Worm (Caenorhabditis elegans): Measurements from ENCODE around the gene Y14H12B.2.
A peak's percentile ranks its signal among the peaks of the same experiment; 100 is the strongest.

Gene Y14H12B.2

DNA sequence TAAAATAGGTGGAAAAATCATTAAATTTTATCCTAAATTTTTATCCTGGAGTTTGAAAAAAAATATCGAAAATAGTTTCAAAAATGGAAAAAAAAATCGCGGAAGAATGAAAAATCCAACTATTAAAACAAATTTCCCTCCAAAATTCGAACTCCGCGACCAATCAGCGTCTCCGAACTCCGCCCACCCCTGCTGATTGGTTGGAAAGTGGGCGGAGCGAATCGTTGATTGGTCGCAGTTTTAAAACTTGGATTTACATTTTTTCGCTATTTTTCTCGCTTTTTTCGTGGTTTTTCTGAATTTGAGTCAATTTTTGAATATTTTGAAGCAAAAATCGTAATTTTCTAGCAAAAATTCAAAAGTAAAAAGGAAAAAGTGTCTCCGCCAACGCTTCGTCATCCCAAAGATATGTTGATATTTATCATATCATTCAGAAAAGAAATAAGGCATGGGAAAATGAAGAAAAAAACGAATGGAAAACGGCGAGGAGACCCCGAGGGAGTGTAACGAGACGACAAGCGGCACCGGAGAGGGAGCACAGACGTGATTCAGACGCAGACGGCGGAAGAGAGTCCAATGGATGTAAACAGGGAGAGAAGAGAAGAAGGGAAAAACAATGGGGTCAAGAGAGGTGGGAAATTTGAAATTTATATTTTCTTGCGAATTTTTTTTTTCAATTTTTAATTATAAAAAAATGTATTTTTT, 2.9 kb downstream of the Y14H12B.2 start (continued):
- TF ChIP-seq nhr-237 (tag; optimal IDR thresholded peaks at IDR 0.05) (no peak), Y105C5A.15 (GFP tag; IDR thresholded peaks at IDR 0.05) (no peak), ceh-62 (tag; optimal IDR thresholded peaks at IDR 0.05) (no peak), Y75B8A.6 (GFP tag; IDR thresholded peaks at IDR 0.05) (no peak), set-16 (GFP tag; IDR thresholded peaks at IDR 0.05) (0 out of 2 replicates have a peak, but pooled peaks have one; percentile 12), mep-1 (tag; optimal IDR thresholded peaks at IDR 0.05) (peak; percentile 62), attf-4 (tag; optimal IDR thresholded peaks at IDR 0.05) (no peak), D1046.2 (GFP tag; IDR thresholded peaks at IDR 0.05) (no peak), tag-97 (GFP tag; IDR thresholded peaks at IDR 0.05) (no peak), dmd-9 (GFP tag; IDR thresholded peaks at IDR 0.05) (no peak), lir-3 (tag; optimal IDR thresholded peaks at IDR 0.05) (no peak), nhr-76 (tag; optimal IDR thresholded peaks at IDR 0.05) (no peak), daf-19 (GFP tag; conservative IDR thresholded peaks at IDR 0.05) (no peak), F37D6.2 (tag; optimal IDR thresholded peaks at IDR 0.05) (no peak), hif-1 (tag; optimal IDR thresholded peaks at IDR 0.05) (no peak), rbr-2 (tag; optimal IDR thresholded peaks at IDR 0.05) (peak; percentile 45), ceh-32 (tag; optimal IDR thresholded peaks at IDR 0.05; ENCODE audit: poor library complexity) (no peak), unc-130 (GFP tag; optimal IDR thresholded peaks at IDR 0.05) (no peak), madf-9 (GFP tag; conservative IDR thresholded peaks at IDR 0.05) (no peak), saeg-2 (GFP tag; IDR thresholded peaks at IDR 0.05) (no peak), duxl-1 (tag; optimal IDR thresholded peaks at IDR 0.05; ENCODE audit: poor library complexity) (no peak), mes-2 (tag; optimal IDR thresholded peaks at IDR 0.05; ENCODE audit: poor library complexity, severe bottlenecking) (peak; percentile 51), lin-13 (GFP tag; optimal IDR thresholded peaks at IDR 0.05) (no peak), ceh-82 (tag; optimal IDR thresholded peaks at IDR 0.05) (no peak), hlh-30 (tag; optimal IDR thresholded peaks at IDR 0.05; ENCODE audit: insufficient read depth) (peak; percentile 89), php-3 (GFP tag; IDR thresholded peaks at IDR 0.05) (no peak), ZK546.5 (tag; optimal IDR thresholded peaks at IDR 0.05) (no peak), snpc-1.2 (GFP tag; IDR thresholded peaks at IDR 0.05) (no peak), madf-5 (GFP tag; IDR thresholded peaks at IDR 0.05) (no peak), ceh-44 (GFP tag; IDR thresholded peaks at IDR 0.05) (no peak), mxl-2 (GFP tag; conservative IDR thresholded peaks at IDR 0.05) (no peak), egl-43 (GFP tag; IDR thresholded peaks at IDR 0.05) (peak; percentile 48; the same call in 1 of the 2 replicates), egl-27 (tag; optimal IDR thresholded peaks at IDR 0.05) (no peak), arid-1 (GFP tag; conservative IDR thresholded peaks at IDR 0.05) (no peak), gei-8 (GFP tag; optimal IDR thresholded peaks at IDR 0.05) (no peak), Y48G9A.11 (GFP tag; IDR thresholded peaks at IDR 0.05) (no peak), unc-39 (tag; optimal IDR thresholded peaks at IDR 0.05) (no peak), ZK337.2 (GFP tag; IDR thresholded peaks at IDR 0.05) (no peak), daf-8 (GFP tag; IDR thresholded peaks at IDR 0.05) (no peak), fkh-10 (GFP tag; optimal IDR thresholded peaks at IDR 0.05) (peak; percentile 66), spr-1 (tag; optimal IDR thresholded peaks at IDR 0.05) (no peak), dve-1 (tag; optimal IDR thresholded peaks at IDR 0.05; ENCODE audit: insufficient read depth) (peak; percentile 55), nhr-41 (GFP tag; IDR thresholded peaks at IDR 0.05) (no peak), nhr-111 (GFP tag; optimal IDR thresholded peaks at IDR 0.05) (no peak), F49E8.2 (tag; optimal IDR thresholded peaks at IDR 0.05; ENCODE audit: borderline replicate concordance) (no peak), ctbp-1 (GFP tag; IDR thresholded peaks at IDR 0.05) (no peak), R02D3.7 (tag; optimal IDR thresholded peaks at IDR 0.05) (no peak), ztf-7 (tag; optimal IDR thresholded peaks at IDR 0.05) (no peak), skn-1 (tag; optimal IDR thresholded peaks at IDR 0.05) (no peak), F10B5.3 (tag; optimal IDR thresholded peaks at IDR 0.05) (no peak)
